Fruit fly (Drosophila melanogaster): ENCODE data around the gene Ada3.
A peak's percentile ranks its signal among the peaks of the same experiment; 100 is the strongest.

Ada3 gene

DNA sequence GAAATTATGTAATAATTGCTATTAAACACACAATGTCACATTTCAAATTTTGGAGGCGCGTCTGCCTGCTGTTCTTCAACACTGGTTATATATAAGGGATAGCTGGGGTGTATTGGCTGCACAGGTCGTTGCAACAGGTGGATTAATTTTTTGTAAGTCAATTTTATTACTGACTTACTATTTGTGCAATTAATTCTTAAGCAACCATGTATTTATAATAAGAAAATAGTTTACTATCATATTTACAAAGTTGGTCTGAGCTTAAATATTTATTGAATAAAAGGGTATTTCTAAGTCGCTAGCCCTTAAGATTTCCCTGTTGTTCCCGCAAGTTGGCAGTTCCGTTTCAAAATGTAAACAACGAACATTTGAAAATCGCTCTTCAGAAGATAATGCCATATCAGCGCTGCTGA, 7.3 kb downstream of the Ada3 start, which contains the start of gene RhoGAP16F (continued):
- peak; percentile 19 for TF ChIP-seq Sry-δ (GFP tag; optimal IDR thresholded peaks at IDR 0.05)
- peak; percentile 72 for TF ChIP-seq CG18764 (GFP tag; optimal IDR thresholded peaks at IDR 0.05)
- TF ChIP-seq dmrt11E (tag; optimal IDR thresholded peaks at IDR 0.05), result peak; percentile 84
- no peak for TF ChIP-seq cad (GFP tag; optimal IDR thresholded peaks at IDR 0.05)
- TF ChIP-seq CG4617 (GFP tag; optimal IDR thresholded peaks at IDR 0.05; ENCODE audit: borderline replicate concordance), result peak; percentile 65
- TF ChIP-seq yki (optimal IDR thresholded peaks at IDR 0.05), result no peak
- TF ChIP-seq bowl (GFP tag; IDR thresholded peaks at IDR 0.05), result 0 out of 2 replicates have a peak, but pooled peaks have one; percentile 27
- TF ChIP-seq CG30431 (GFP tag; optimal IDR thresholded peaks at IDR 0.05), result peak; percentile 77
- TF ChIP-seq nom (GFP tag; optimal IDR thresholded peaks at IDR 0.05), result peak; percentile 60
- peak; percentile 84 for TF ChIP-seq CG11504 (tag; optimal IDR thresholded peaks at IDR 0.05)
- TF ChIP-seq CG6854 (GFP tag; optimal IDR thresholded peaks at IDR 0.05), result peak; percentile 24
- TF ChIP-seq CG31388 (GFP tag; optimal IDR thresholded peaks at IDR 0.05), result peak; percentile 70
- TF ChIP-seq MESR4 (GFP tag; optimal IDR thresholded peaks at IDR 0.05), result peak; percentile 3
- TF ChIP-seq CG6683 (GFP tag; optimal IDR thresholded peaks at IDR 0.05), result peak; percentile 55
- TF ChIP-seq CG10565 (GFP tag; optimal IDR thresholded peaks at IDR 0.05), result peak; percentile 9
- peak; percentile 66 for TF ChIP-seq shn (GFP tag; optimal IDR thresholded peaks at IDR 0.05)
- TF ChIP-seq Dfd (GFP tag; optimal IDR thresholded peaks at IDR 0.05), result no peak
- TF ChIP-seq Usf (GFP tag; optimal IDR thresholded peaks at IDR 0.05), result peak; percentile 67
- peak; percentile 88 for TF ChIP-seq sob (GFP tag; IDR thresholded peaks at IDR 0.05)
- peak; percentile 79 for TF ChIP-seq CG9817 (tag; optimal IDR thresholded peaks at IDR 0.05)
- TF ChIP-seq z (GFP tag; IDR thresholded peaks at IDR 0.05), result no peak
- no peak for TF ChIP-seq CG9797 (GFP tag; optimal IDR thresholded peaks at IDR 0.05)
- peak; percentile 88 for TF ChIP-seq CG1602 (GFP tag; optimal IDR thresholded peaks at IDR 0.05)
- TF ChIP-seq gsb (GFP tag; IDR thresholded peaks at IDR 0.05), result peak; percentile 54; the same call in 1 of the 2 replicates
- TF ChIP-seq D (optimal IDR thresholded peaks at IDR 0.05), result no peak
- TF ChIP-seq D (GFP tag; optimal IDR thresholded peaks at IDR 0.05), result peak; percentile 69
- TF ChIP-seq Chrac-16 (GFP tag; optimal IDR thresholded peaks at IDR 0.05), result peak; percentile 90
- TF ChIP-seq chif (GFP tag; optimal IDR thresholded peaks at IDR 0.05), result peak; percentile 71 to 85
- peak; percentile 73; the same call in 1 of the 3 replicates for TF ChIP-seq so (GFP tag; IDR thresholded peaks at IDR 0.05)
- TF ChIP-seq Dbx (GFP tag; IDR thresholded peaks at IDR 0.05), result peak; percentile 82; the same call in 2 of the 3 replicates
- peak; percentile 87 for TF ChIP-seq phol (tag; optimal IDR thresholded peaks at IDR 0.05)
- no peak for TF ChIP-seq HLH4C (GFP tag; IDR thresholded peaks at IDR 0.05; ENCODE audit: partially characterized antibody)
- peak; percentile 80 for TF ChIP-seq CG31441 (GFP tag; IDR thresholded peaks at IDR 0.05)
- no peak for TF ChIP-seq Tbp (GFP tag; optimal IDR thresholded peaks at IDR 0.05)
- peak; percentile 85 for TF ChIP-seq CG17359 (tag; optimal IDR thresholded peaks at IDR 0.05)
- no peak for TF ChIP-seq Opbp (GFP tag; IDR thresholded peaks at IDR 0.05; ENCODE audit: partially characterized antibody)
- TF ChIP-seq CG12659 (GFP tag; optimal IDR thresholded peaks at IDR 0.05), result peak; percentile 79
- peak in 1 of 3 experiments; percentile 78 for TF ChIP-seq lola (GFP tag; optimal IDR thresholded peaks at IDR 0.05)
- TF ChIP-seq CG13894 (tag; optimal IDR thresholded peaks at IDR 0.05), result peak; percentile 80
- TF ChIP-seq CG4360 (GFP tag; IDR thresholded peaks at IDR 0.05), result peak; percentile 45; the same call in 1 of the 2 replicates
- TF ChIP-seq CG7745 (tag; optimal IDR thresholded peaks at IDR 0.05), result no peak
- peak; percentile 85 for TF ChIP-seq HLH3B (GFP tag; IDR thresholded peaks at IDR 0.05)
- TF ChIP-seq Oli (tag; optimal IDR thresholded peaks at IDR 0.05), result peak; percentile 84
- TF ChIP-seq fu2 (GFP tag; optimal IDR thresholded peaks at IDR 0.05), result peak; percentile 58
- TF ChIP-seq CG30020 (tag; optimal IDR thresholded peaks at IDR 0.05), result peak; percentile 49
- TF ChIP-seq Atf6 (GFP tag; IDR thresholded peaks at IDR 0.05), result peak; percentile 83
- TF ChIP-seq CG1233 (GFP tag; optimal IDR thresholded peaks at IDR 0.05), result peak; percentile 79
- TF ChIP-seq CG10431 (GFP tag; optimal IDR thresholded peaks at IDR 0.05), result peak; percentile 9
- no peak for TF ChIP-seq Hand (GFP tag; optimal IDR thresholded peaks at IDR 0.05)
- TF ChIP-seq NC2α (GFP tag; optimal IDR thresholded peaks at IDR 0.05), result no peak
- no peak for TF ChIP-seq ato (GFP tag; IDR thresholded peaks at IDR 0.05; ENCODE audit: partially characterized antibody)

All from whole organism, embryonic.